Worm (Caenorhabditis elegans): ENCODE results near the gene R07G3.8.

- TF ChIP-seq sup-37 (GFP tag; optimal IDR thresholded peaks at IDR 0.05) (no peak), snu-23 (GFP tag; optimal IDR thresholded peaks at IDR 0.05) (no peak), lir-3 (tag; optimal IDR thresholded peaks at IDR 0.05; ENCODE audit: poor library complexity) (no peak), ets-5 (GFP tag; IDR thresholded peaks at IDR 0.05) (no peak), unc-62 (GFP tag; optimal IDR thresholded peaks at IDR 0.05) (no peak), ces-1 (GFP tag; optimal IDR thresholded peaks at IDR 0.05) (no peak), elt-3 (tag; optimal IDR thresholded peaks at IDR 0.05) (no peak), egl-27 (tag; optimal IDR thresholded peaks at IDR 0.05) (no peak)
Measured at ce11 chrII:7630052-7630451, 9.7 kb upstream of the R07G3.8 start.

All from whole organism, L1 larva.